Fruit fly (Drosophila melanogaster): ENCODE measurements around the gene CG18518.

dm6 chr2L:15865361-15865760 lies 29.9 kb upstream of the CG18518 start, which contains the start of gene CG42792:
- TF ChIP-seq insv (optimal IDR thresholded peaks at IDR 0.05), result no peak
- TF ChIP-seq psq (optimal IDR thresholded peaks at IDR 0.05), result no peak
- TF ChIP-seq Sin3A (optimal IDR thresholded peaks at IDR 0.05), result no peak
- TF ChIP-seq ttk (optimal IDR thresholded peaks at IDR 0.05), result no peak
- TF ChIP-seq h (optimal IDR thresholded peaks at IDR 0.05), result no peak
